Worm (Caenorhabditis elegans): Measurements from ENCODE around the gene hlh-10.

hlh-10 gene

DNA sequence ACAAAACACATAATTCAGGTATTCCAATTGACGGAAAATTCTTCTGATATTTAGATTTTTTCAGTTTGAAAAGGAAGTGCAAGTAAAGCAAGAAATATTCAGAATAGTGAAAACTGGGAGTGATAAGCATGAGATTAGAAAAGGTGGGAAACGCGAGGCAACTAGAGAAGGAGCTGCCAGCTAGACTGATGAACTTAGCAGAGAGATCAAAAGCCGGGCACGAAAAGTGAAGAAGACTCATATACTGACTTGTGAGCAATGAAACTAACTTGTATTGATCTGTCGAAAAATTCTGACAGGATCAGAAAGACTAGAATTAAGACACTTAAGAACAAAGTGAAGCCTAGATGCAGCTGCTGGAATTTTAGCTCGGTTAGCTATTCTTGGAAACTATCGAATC is 20.5 kb downstream of the hlh-10 start, which contains the start of gene nhr-36:
TSS of gene nhr-36 (minus strand) at position 101 of the 400 bp plus-strand sequence.
- TF ChIP-seq ceh-14 (tag; optimal IDR thresholded peaks at IDR 0.05) (no peak), ceh-34 (tag; optimal IDR thresholded peaks at IDR 0.05) (no peak), hlh-8 (tag; optimal IDR thresholded peaks at IDR 0.05) (no peak), hlh-30 (tag; optimal IDR thresholded peaks at IDR 0.05; ENCODE audit: insufficient read depth) (no peak), dmd-4 (tag; optimal IDR thresholded peaks at IDR 0.05; ENCODE audit: borderline replicate concordance) (no peak), fax-1 (tag; optimal IDR thresholded peaks at IDR 0.05) (no peak), zip-5 (tag; optimal IDR thresholded peaks at IDR 0.05) (no peak), ceh-2 (tag; optimal IDR thresholded peaks at IDR 0.05) (no peak), C08G9.2 (tag; optimal IDR thresholded peaks at IDR 0.05) (no peak), K09A11.1 (tag; optimal IDR thresholded peaks at IDR 0.05; ENCODE audit: insufficient read depth) (no peak), npax-4 (tag; optimal IDR thresholded peaks at IDR 0.05) (no peak), unc-55 (GFP tag; optimal IDR thresholded peaks at IDR 0.05) (no peak), eyg-1 (tag; optimal IDR thresholded peaks at IDR 0.05) (no peak)

ce11 chrV:9260411-9260810 is 21.6 kb downstream of the hlh-10 start:
- TF ChIP-seq pqm-1 (tag; optimal IDR thresholded peaks at IDR 0.05) (no peak), hlh-15 (tag; optimal IDR thresholded peaks at IDR 0.05) (no peak), sox-2 (GFP tag; IDR thresholded peaks at IDR 0.05) (no peak), hlh-6 (tag; optimal IDR thresholded peaks at IDR 0.05) (no peak), lim-6 (tag; optimal IDR thresholded peaks at IDR 0.05) (no peak), elt-2 (tag; optimal IDR thresholded peaks at IDR 0.05) (no peak), ztf-16 (tag; optimal IDR thresholded peaks at IDR 0.05) (no peak), hlh-13 (GFP tag; optimal IDR thresholded peaks at IDR 0.05) (no peak), ceh-22 (tag; optimal IDR thresholded peaks at IDR 0.05) (no peak), ceh-45 (GFP tag; IDR thresholded peaks at IDR 0.05) (no peak), K09A11.1 (tag; optimal IDR thresholded peaks at IDR 0.05; ENCODE audit: insufficient read depth) (no peak)

DNA sequence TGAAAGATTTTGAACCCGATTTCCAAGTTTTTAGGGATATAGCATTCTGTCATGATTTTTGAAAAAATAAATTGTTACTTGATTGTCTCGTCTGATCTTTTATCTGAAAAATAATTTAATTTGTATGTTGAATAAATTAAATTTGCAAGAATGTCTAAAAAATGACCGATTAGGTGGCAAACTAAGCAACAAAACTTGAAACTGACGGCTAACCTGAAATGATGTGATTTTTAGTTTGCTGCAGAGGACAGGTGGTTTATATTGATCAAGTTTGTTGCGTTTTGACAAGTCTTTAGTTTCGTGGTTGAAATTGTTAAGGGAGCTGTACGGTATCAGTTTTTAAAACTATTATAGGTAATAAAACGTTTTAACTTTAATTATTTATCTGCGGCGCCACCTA is 24.5 kb downstream of the hlh-10 start, which contains the start of gene F07C3.16:
TSS of gene F07C3.16 (minus strand) at position 101 of the 400 bp plus-strand sequence.
- no peak for TF ChIP-seq unc-3 (GFP tag; conservative IDR thresholded peaks at IDR 0.05)
- no peak for TF ChIP-seq unc-3 (tag; optimal IDR thresholded peaks at IDR 0.05)
- TF ChIP-seq nfya-1 (tag; optimal IDR thresholded peaks at IDR 0.05), result no peak
- no peak for TF ChIP-seq F13H6.1 (tag; optimal IDR thresholded peaks at IDR 0.05)
- no peak for TF ChIP-seq hlh-15 (tag; optimal IDR thresholded peaks at IDR 0.05)
- no peak for TF ChIP-seq unc-86 (tag; optimal IDR thresholded peaks at IDR 0.05)

ce11 chrV:9255480-9255879 is 26.5 kb downstream of the hlh-10 start:
- no peak for TF ChIP-seq dmd-4 (tag; optimal IDR thresholded peaks at IDR 0.05; ENCODE audit: borderline replicate concordance)

- no peak for TF ChIP-seq unc-3 (GFP tag; conservative IDR thresholded peaks at IDR 0.05)
- no peak for TF ChIP-seq unc-3 (tag; optimal IDR thresholded peaks at IDR 0.05)
- no peak for TF ChIP-seq ceh-24 (tag; optimal IDR thresholded peaks at IDR 0.05)
- no peak for TF ChIP-seq ztf-16 (tag; optimal IDR thresholded peaks at IDR 0.05)
- TF ChIP-seq fkh-10 (GFP tag; optimal IDR thresholded peaks at IDR 0.05), result no peak
- TF ChIP-seq elt-2 (tag; optimal IDR thresholded peaks at IDR 0.05), result peak; percentile 58
Observed at ce11 chrV:9254012-9254696, 27.9 kb downstream of the hlh-10 start, which contains the start of gene F07C3.9. Gene F07C3.9 (minus strand): TSS chrV:9254646.

DNA sequence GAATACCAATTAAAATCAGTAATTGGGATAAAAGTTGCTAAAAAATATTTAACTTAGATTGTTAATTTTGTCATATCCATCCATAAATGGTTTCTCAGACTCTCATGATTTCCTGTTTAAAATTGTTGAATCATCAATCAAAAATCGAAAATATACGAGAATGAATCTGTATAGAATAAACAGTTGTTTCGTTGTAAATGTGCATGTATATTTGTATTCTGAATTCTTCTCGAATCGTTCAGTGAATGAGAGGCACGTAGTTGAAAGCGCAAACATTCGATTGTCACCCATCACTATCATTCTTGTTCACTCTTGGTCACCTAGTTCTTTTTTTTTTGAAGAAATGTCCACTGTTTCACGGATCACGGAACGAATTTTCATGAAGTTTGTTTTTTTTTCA is 32.1 kb downstream of the hlh-10 start, which contains the start of gene ptd-2:
TSS of gene ptd-2 (plus strand) at position 301 of the 400 bp plus-strand sequence.
- TF ChIP-seq Y22D7AL.16 (tag; optimal IDR thresholded peaks at IDR 0.05) (no peak), ztf-16 (tag; optimal IDR thresholded peaks at IDR 0.05) (no peak), unc-42 (tag; optimal IDR thresholded peaks at IDR 0.05) (no peak), nfya-1 (tag; optimal IDR thresholded peaks at IDR 0.05) (no peak), unc-3 (GFP tag; conservative IDR thresholded peaks at IDR 0.05) (no peak), unc-3 (tag; optimal IDR thresholded peaks at IDR 0.05) (no peak), madf-2 (tag; optimal IDR thresholded peaks at IDR 0.05) (no peak), ceh-6 (GFP tag; optimal IDR thresholded peaks at IDR 0.05) (no peak), elt-2 (tag; optimal IDR thresholded peaks at IDR 0.05) (no peak)
